Worm (Caenorhabditis elegans) whole organism, L3 larva: ENCODE data around the gene K09E9.1.
A peak's percentile ranks its signal among the peaks of the same experiment; 100 is the strongest.

ENCODE experiments used
- R02D3.7 ChIP-seq: fragments of 150-350 bp; optimal IDR thresholded peaks from 2 replicates; lab custom pipeline; 2014; ENCODE audit warnings: missing biosample characterization, missing genetic modification characterization
- aly-2 ChIP-seq: fragments of 150-350 bp; optimal IDR thresholded peaks from 2 replicates; lab custom pipeline; 2014; ENCODE audit warnings: missing biosample characterization, missing genetic modification characterization
- ama-1 ChIP-seq: fragments of 150-350 bp; optimal IDR thresholded peaks from 2 replicates; lab custom pipeline; 2018
- ceh-16 ChIP-seq: sonication (generic microtip); optimal IDR thresholded peaks from 2 replicates; lab custom pipeline; 2017; ENCODE audit warnings: missing biosample characterization, missing genetic modification characterization
- ceh-28 ChIP-seq: fragments of 150-350 bp; optimal IDR thresholded peaks from 2 replicates; lab custom pipeline; 2014; ENCODE audit warnings: missing biosample characterization, missing genetic modification reagents, missing genetic modification characterization
- ceh-9 ChIP-seq: sonication (generic microtip); optimal IDR thresholded peaks from 2 replicates; lab custom pipeline; 2018; ENCODE audit warnings: missing biosample characterization, missing genetic modification characterization
- daf-12 ChIP-seq: fragments of 150-350 bp; optimal IDR thresholded peaks from 2 replicates; lab custom pipeline; 2014; ENCODE audit warnings: missing biosample characterization, missing genetic modification reagents, missing genetic modification characterization
- egl-27 ChIP-seq: sonication (generic microtip); optimal IDR thresholded peaks from 4 replicates; lab custom pipeline; 2017; ENCODE audit warnings: missing biosample characterization, missing genetic modification reagents, missing genetic modification characterization
- egl-5 ChIP-seq: fragments of 150-350 bp; optimal IDR thresholded peaks from 2 replicates; lab custom pipeline; 2017; ENCODE audit warnings: missing biosample characterization, missing genetic modification reagents, missing genetic modification characterization, inconsistent platforms
- elt-1 ChIP-seq: fragments of 150-350 bp; optimal IDR thresholded peaks from 2 replicates; lab custom pipeline; 2014; ENCODE audit warnings: missing biosample characterization, missing genetic modification characterization
- elt-2 ChIP-seq: sonication (generic microtip); optimal IDR thresholded peaks from 2 replicates; lab custom pipeline; 2016; ENCODE audit warnings: missing genetic modification reagents, mild to moderate bottlenecking, missing genetic modification characterization, missing compliant biosample characterization
- elt-3 ChIP-seq, 3 experiments: fragments of 150-350 bp in 1 of 3; sonication (generic microtip) in 2 of 3; optimal IDR thresholded peaks; 2 replicates in 2 of 3; 4 replicates in 1 of 3; lab custom pipeline; 2014 to 2017; ENCODE audit warnings: missing biosample characterization in 3 of 3, missing genetic modification characterization in 3 of 3
- eor-1 ChIP-seq, 2 experiments: fragments of 150-350 bp; optimal IDR thresholded peaks; 2 replicates each; lab custom pipeline; 2014 to 2018; ENCODE audit warnings: missing biosample characterization in 2 of 2, missing genetic modification characterization in 2 of 2
- fkh-2 ChIP-seq: fragments of 150-350 bp; optimal IDR thresholded peaks from 2 replicates; lab custom pipeline; 2014; ENCODE audit warnings: missing biosample characterization, missing genetic modification reagents, missing genetic modification characterization
- hmg-11 ChIP-seq: sonication (generic microtip); optimal IDR thresholded peaks from 2 replicates; lab custom pipeline; 2016; ENCODE audit warnings: missing genetic modification characterization, missing compliant biosample characterization
- jun-1 ChIP-seq: fragments of 150-350 bp; optimal IDR thresholded peaks from 2 replicates; lab custom pipeline; 2014; ENCODE audit warnings: missing biosample characterization, missing genetic modification reagents, missing genetic modification characterization
- lin-15B ChIP-seq: fragments of 150-350 bp; optimal IDR thresholded peaks from 2 replicates; lab custom pipeline; 2014; ENCODE audit warnings: missing biosample characterization, missing genetic modification characterization
- lin-39 ChIP-seq: fragments of 150-350 bp; optimal IDR thresholded peaks from 2 replicates; lab custom pipeline; 2018; ENCODE audit warnings: missing biosample characterization, missing genetic modification reagents, missing genetic modification characterization
- lsy-12 ChIP-seq: sonication (generic microtip); optimal IDR thresholded peaks from 2 replicates; lab custom pipeline; 2016; ENCODE audit warnings: mild to moderate bottlenecking, missing genetic modification characterization, missing compliant biosample characterization
- mml-1 ChIP-seq: fragments of 150-350 bp; sonication (generic microtip); optimal IDR thresholded peaks from 3 replicates; lab custom pipeline; 2014; ENCODE audit warnings: missing biosample characterization, missing genetic modification characterization
- nfya-1 ChIP-seq: sonication (generic microtip); optimal IDR thresholded peaks from 2 replicates; lab custom pipeline; 2017; ENCODE audit warnings: missing genetic modification characterization, mild to moderate bottlenecking, missing compliant biosample characterization, antibody characterized with exemption, moderate library complexity; ENCODE audit not compliant: insufficient read depth
- nhr-11 ChIP-seq: fragments of 150-350 bp; optimal IDR thresholded peaks from 2 replicates; lab custom pipeline; 2014; ENCODE audit warnings: missing biosample characterization, missing genetic modification characterization
- nhr-12 ChIP-seq: fragments of 150-350 bp; optimal IDR thresholded peaks from 2 replicates; lab custom pipeline; 2014; ENCODE audit warnings: missing biosample characterization, missing genetic modification characterization
- nhr-23 ChIP-seq: fragments of 150-350 bp; optimal IDR thresholded peaks from 2 replicates; lab custom pipeline; 2014; ENCODE audit warnings: missing biosample characterization, missing genetic modification reagents, missing genetic modification characterization
- nhr-237 ChIP-seq: fragments of 150-350 bp; optimal IDR thresholded peaks from 2 replicates; lab custom pipeline; 2014; ENCODE audit warnings: missing biosample characterization, missing genetic modification characterization
- nhr-25 ChIP-seq: sonication (generic microtip); optimal IDR thresholded peaks from 2 replicates; lab custom pipeline; 2017; ENCODE audit warnings: missing biosample characterization, missing genetic modification characterization
- nhr-28 ChIP-seq: fragments of 150-350 bp; optimal IDR thresholded peaks from 2 replicates; lab custom pipeline; 2014; ENCODE audit warnings: missing biosample characterization, missing genetic modification characterization
- nhr-43 ChIP-seq: sonication (generic microtip); optimal IDR thresholded peaks from 2 replicates; lab custom pipeline; 2016; ENCODE audit warnings: mild to moderate bottlenecking, missing genetic modification characterization, missing compliant biosample characterization; ENCODE audit not compliant: poor library complexity, severe bottlenecking
- nhr-67 ChIP-seq: fragments of 150-350 bp; optimal IDR thresholded peaks from 2 replicates; lab custom pipeline; 2014; ENCODE audit warnings: missing biosample characterization, missing genetic modification characterization
- nhr-76 ChIP-seq: fragments of 150-350 bp; sonication (generic microtip); optimal IDR thresholded peaks from 5 replicates; lab custom pipeline; 2014; ENCODE audit warnings: missing biosample characterization, missing genetic modification characterization
- nhr-77 ChIP-seq: fragments of 150-350 bp; optimal IDR thresholded peaks from 2 replicates; lab custom pipeline; 2014; ENCODE audit warnings: missing biosample characterization, missing genetic modification characterization
- pha-4 ChIP-seq: fragments of 150-350 bp; optimal IDR thresholded peaks from 2 replicates; lab custom pipeline; 2014; ENCODE audit warnings: missing biosample characterization, missing genetic modification reagents, missing genetic modification characterization
- pqm-1 ChIP-seq: fragments of 150-350 bp; optimal IDR thresholded peaks from 2 replicates; lab custom pipeline; 2017; ENCODE audit warnings: missing biosample characterization, missing genetic modification characterization, inconsistent platforms
- sea-2 ChIP-seq: fragments of 150-350 bp; sonication (generic microtip); optimal IDR thresholded peaks from 4 replicates; lab custom pipeline; 2014; ENCODE audit warnings: missing biosample characterization, missing genetic modification reagents, missing genetic modification characterization
- skn-1 ChIP-seq: fragments of 150-350 bp; optimal IDR thresholded peaks from 2 replicates; lab custom pipeline; 2014; ENCODE audit warnings: missing biosample characterization, missing genetic modification characterization
- snpc-4 ChIP-seq: fragments of 150-350 bp; optimal IDR thresholded peaks from 2 replicates; lab custom pipeline; 2014; ENCODE audit warnings: missing biosample characterization, missing genetic modification characterization
- tbx-2 ChIP-seq: sonication (generic microtip); optimal IDR thresholded peaks from 2 replicates; lab custom pipeline; 2016; ENCODE audit warnings: mild to moderate bottlenecking, missing genetic modification characterization, missing compliant biosample characterization
- zag-1 ChIP-seq: fragments of 150-350 bp; optimal IDR thresholded peaks from 2 replicates; lab custom pipeline; 2014; ENCODE audit warnings: missing biosample characterization, missing genetic modification characterization
- ztf-4 ChIP-seq: fragments of 150-350 bp; optimal IDR thresholded peaks from 2 replicates; lab custom pipeline; 2014; ENCODE audit warnings: missing biosample characterization, missing genetic modification characterization

K09E9.1 gene

ce11 chrX:15616443-15616842 lies 3.9 kb upstream of the K09E9.1 start, which contains the start of gene ergi-3:
ergi-3 (minus strand) TSS chrX:15616753.
- TF ChIP-seq mml-1 (tag; lab: Kevin White, UChicago) (no peak), sea-2 (GFP tag; lab: Kevin White, UChicago) (no peak), daf-12 (tag; lab: Kevin White, UChicago) (no peak), pha-4 (peak; percentile 82), nhr-23 (tag; lab: Kevin White, UChicago) (peak; percentile 60), lin-39 (tag; lab: Kevin White, UChicago) (peak; percentile 88), ceh-9 (no peak), egl-5 (tag; lab: Kevin White, UChicago) (peak; percentile 77), nhr-76 (tag; lab: Kevin White, UChicago) (no peak), ceh-16 (tag; lab: Kevin White, UChicago) (no peak), snpc-4 (tag; lab: Kevin White, UChicago) (peak; percentile 68), elt-1 (tag; lab: Kevin White, UChicago) (no peak), lsy-12 (tag; lab: Kevin White, UChicago) (no peak), elt-3 (tag; optimal IDR thresholded peaks at IDR 0.05; lab: Kevin White, UChicago) (peak in 1 of 3 experiments; percentile 47), nfya-1 (peak; percentile 77), zag-1 (tag; lab: Kevin White, UChicago) (no peak), jun-1 (peak; percentile 50), skn-1 (tag; lab: Kevin White, UChicago) (no peak), nhr-237 (tag; lab: Kevin White, UChicago) (no peak), pqm-1 (no peak), fkh-2 (tag; lab: Kevin White, UChicago) (no peak), nhr-12 (tag; lab: Kevin White, UChicago) (no peak), ztf-4 (tag; lab: Kevin White, UChicago) (no peak), aly-2 (tag; lab: Kevin White, UChicago) (no peak), nhr-28 (no peak), lin-15B (tag; lab: Kevin White, UChicago) (peak; percentile 78), elt-2 (peak; percentile 45), R02D3.7 (tag; lab: Kevin White, UChicago) (no peak), ama-1 (lab: Kevin White, UChicago) (no peak), nhr-11 (tag; lab: Kevin White, UChicago) (no peak), ceh-28 (no peak), nhr-77 (tag; lab: Kevin White, UChicago) (no peak), nhr-67 (tag; lab: Kevin White, UChicago) (no peak), nhr-25 (peak; percentile 75)

ce11 chrX:15617168-15617567 lies 3.1 kb upstream of the K09E9.1 start:
- TF ChIP-seq ceh-28 (no peak), hmg-11 (tag; lab: Kevin White, UChicago) (no peak), nhr-12 (tag; lab: Kevin White, UChicago) (no peak), nhr-43 (tag; lab: Kevin White, UChicago) (no peak), ama-1 (lab: Kevin White, UChicago) (no peak), nhr-28 (no peak), skn-1 (tag; lab: Kevin White, UChicago) (no peak), nhr-77 (tag; lab: Kevin White, UChicago) (no peak), nhr-25 (no peak), egl-5 (tag; lab: Kevin White, UChicago) (no peak), lin-15B (tag; lab: Kevin White, UChicago) (no peak), mml-1 (tag; lab: Kevin White, UChicago) (no peak), pqm-1 (no peak), R02D3.7 (tag; lab: Kevin White, UChicago) (no peak), elt-2 (peak; percentile 9), pha-4 (peak; percentile 54), nfya-1 (peak; percentile 38), nhr-237 (tag; lab: Kevin White, UChicago) (no peak), elt-1 (tag; lab: Kevin White, UChicago) (no peak), nhr-11 (tag; lab: Kevin White, UChicago) (no peak), lin-39 (tag; lab: Kevin White, UChicago) (peak; percentile 58), tbx-2 (tag; lab: Kevin White, UChicago) (no peak), ceh-16 (tag; lab: Kevin White, UChicago) (no peak), eor-1 (tag; optimal IDR thresholded peaks at IDR 0.05; lab: Kevin White, UChicago) (no peak), nhr-76 (tag; lab: Kevin White, UChicago) (no peak)
- TF ChIP-seq, all 47 proteins: peak for 4

ce11 chrX:15619273-15619672 lies 1.0 kb upstream of the K09E9.1 start:
- TF ChIP-seq nhr-12 (tag; lab: Kevin White, UChicago) (no peak), lsy-12 (tag; lab: Kevin White, UChicago) (peak; percentile 16), daf-12 (tag; lab: Kevin White, UChicago) (no peak), elt-2 (peak; percentile 26), nhr-77 (tag; lab: Kevin White, UChicago) (no peak), nhr-11 (tag; lab: Kevin White, UChicago) (no peak), fkh-2 (tag; lab: Kevin White, UChicago) (no peak), skn-1 (tag; lab: Kevin White, UChicago) (no peak), egl-27 (tag; lab: Kevin White, UChicago) (no peak), nfya-1 (peak; percentile 2), nhr-43 (tag; lab: Kevin White, UChicago) (peak; percentile 19), ceh-28 (no peak)
